Worm (Caenorhabditis elegans) whole organism, L4 larva: ENCODE data around the gene Y116F11A.6.

Experiments used
- F26F4.8 ChIP-seq: fragments of 200-800 bp; sonication (Bioruptor generic); conservative IDR thresholded peaks from 2 replicates; pipeline ENCODE4 v1.3.6; 2022; ENCODE audit warnings: missing genetic modification characterization, missing compliant biosample characterization
- F44E2.7 ChIP-seq: fragments of 200-800 bp; sonication (Bioruptor generic); IDR thresholded peaks from 2 replicates; pipeline ENCODE4 v2.1.2; 2022; ENCODE audit warnings: missing genetic modification characterization, missing compliant biosample characterization
- T20F7.1 ChIP-seq: fragments of 200-800 bp; sonication (Bioruptor generic); optimal IDR thresholded peaks from 2 replicates; lab custom pipeline; 2018; ENCODE audit warnings: mild to moderate bottlenecking, missing genetic modification characterization, missing compliant biosample characterization
- ZK337.2 ChIP-seq: fragments of 200-800 bp; sonication (Bioruptor generic); IDR thresholded peaks from 2 replicates; pipeline ENCODE4 v1.3.6; 2022; ENCODE audit warnings: missing genetic modification reagents, missing genetic modification characterization, missing compliant biosample characterization
- ZK546.5 ChIP-seq, 2 experiments: sonication (generic microtip); optimal IDR thresholded peaks; 2 replicates each; lab custom pipeline; 2017; ENCODE audit warnings: missing biosample characterization in 2 of 2, missing genetic modification characterization in 2 of 2
- aha-1 ChIP-seq: fragments of 150-350 bp; peaks from one replicate; lab custom pipeline; 2014; ENCODE audit warnings: missing biosample characterization, missing genetic modification characterization
- cey-2 ChIP-seq: sonication (generic microtip); optimal IDR thresholded peaks from 3 replicates; lab custom pipeline; 2017; ENCODE audit warnings: missing genetic modification characterization, mild to moderate bottlenecking, missing compliant biosample characterization, antibody characterized with exemption, borderline replicate concordance; ENCODE audit not compliant: insufficient read depth
- dmd-6 ChIP-seq: fragments of 200-800 bp; sonication (Bioruptor generic); IDR thresholded peaks from 2 replicates; pipeline ENCODE4 v1.3.6; 2022; ENCODE audit warnings: missing genetic modification reagents, missing genetic modification characterization, missing compliant biosample characterization
- duxl-1 ChIP-seq: sonication (generic microtip); optimal IDR thresholded peaks from 2 replicates; lab custom pipeline; 2016; ENCODE audit warnings: mild to moderate bottlenecking, missing genetic modification characterization, moderate library complexity, missing compliant biosample characterization; ENCODE audit not compliant: poor library complexity
- dve-1 ChIP-seq: sonication (generic microtip); optimal IDR thresholded peaks from 2 replicates; lab custom pipeline; 2017; ENCODE audit warnings: antibody characterized with exemption, mild to moderate bottlenecking, missing genetic modification characterization, missing compliant biosample characterization; ENCODE audit not compliant: insufficient read depth
- hif-1 ChIP-seq, 2 experiments: sonication (generic microtip); optimal IDR thresholded peaks; 2 replicates each; lab custom pipeline; 2016 to 2017; ENCODE audit warnings: missing compliant biosample characterization in 2 of 2, missing genetic modification characterization in 2 of 2, missing genetic modification reagents in 2 of 2, missing genotype in 2 of 2, mild to moderate bottlenecking in 1 of 2
- hlh-11 ChIP-seq: fragments of 200-800 bp; sonication (Bioruptor generic); optimal IDR thresholded peaks from 2 replicates; lab custom pipeline; 2018; ENCODE audit warnings: mild to moderate bottlenecking, missing genetic modification characterization, missing compliant biosample characterization
- hmg-1.1 ChIP-seq: fragments of 200-800 bp; sonication (Bioruptor generic); IDR thresholded peaks from 2 replicates; pipeline ENCODE4 v1.3.6; 2022; ENCODE audit warnings: missing genetic modification reagents, missing genetic modification characterization, missing compliant biosample characterization
- jun-1 ChIP-seq: fragments of 150-350 bp; optimal IDR thresholded peaks from 2 replicates; lab custom pipeline; 2014; ENCODE audit warnings: missing biosample characterization, missing genetic modification reagents, missing genetic modification characterization
- lin-1 ChIP-seq: fragments of 200-800 bp; sonication (Bioruptor generic); IDR thresholded peaks from 2 replicates; pipeline ENCODE4 v1.3.6; 2022; ENCODE audit warnings: missing genetic modification reagents, missing genetic modification characterization, missing compliant biosample characterization
- lin-15B ChIP-seq: fragments of 150-350 bp; sonication (generic microtip); optimal IDR thresholded peaks from 3 replicates; lab custom pipeline; 2014; ENCODE audit warnings: missing biosample characterization, missing genetic modification characterization
- lin-29 ChIP-seq: fragments of 200-800 bp; sonication (Bioruptor generic); IDR thresholded peaks from 2 replicates; pipeline ENCODE4 v1.3.6; 2022; ENCODE audit warnings: missing genetic modification reagents, missing genetic modification characterization, missing compliant biosample characterization
- lir-3 ChIP-seq: sonication (generic microtip); optimal IDR thresholded peaks from 2 replicates; lab custom pipeline; 2016; ENCODE audit warnings: mild to moderate bottlenecking, missing genetic modification characterization, missing compliant biosample characterization
- lsy-2 ChIP-seq, 2 experiments: fragments of 150-350 bp in 1 of 2; sonication (generic microtip) in 1 of 2; optimal IDR thresholded peaks; 2 replicates each; lab custom pipeline; 2014 to 2017; ENCODE audit warnings: missing biosample characterization in 2 of 2, missing genetic modification characterization in 2 of 2
- madf-5 ChIP-seq, 2 experiments: fragments of 200-800 bp; sonication (Bioruptor generic); IDR thresholded peaks; 2 replicates each; pipeline ENCODE4 v1.3.6; 2022; ENCODE audit warnings: missing compliant biosample characterization in 2 of 2, missing genetic modification characterization in 2 of 2
- madf-9 ChIP-seq: fragments of 200-800 bp; sonication (Bioruptor generic); conservative IDR thresholded peaks from 2 replicates; pipeline ENCODE4 v1.3.6; 2022; ENCODE audit warnings: missing genetic modification reagents, missing genetic modification characterization, missing compliant biosample characterization
- nhr-111 ChIP-seq: fragments of 200-800 bp; sonication (Bioruptor generic); optimal IDR thresholded peaks from 2 replicates; lab custom pipeline; 2018; ENCODE audit warnings: mild to moderate bottlenecking, missing genetic modification characterization, missing compliant biosample characterization
- nhr-237 ChIP-seq: sonication (generic microtip); optimal IDR thresholded peaks from 2 replicates; lab custom pipeline; 2017; ENCODE audit warnings: missing biosample characterization, missing genetic modification characterization
- nhr-41 ChIP-seq: fragments of 200-800 bp; sonication (Bioruptor generic); IDR thresholded peaks from 2 replicates; pipeline ENCODE4 v1.3.6; 2022; ENCODE audit warnings: missing genetic modification reagents, missing genetic modification characterization, missing compliant biosample characterization
- nhr-42 ChIP-seq: fragments of 200-800 bp; sonication (Bioruptor generic); IDR thresholded peaks from 2 replicates; pipeline ENCODE4 v1.3.6; 2022; ENCODE audit warnings: missing genetic modification characterization, missing compliant biosample characterization
- nhr-77 ChIP-seq: fragments of 150-350 bp; optimal IDR thresholded peaks from 2 replicates; lab custom pipeline; 2014; ENCODE audit warnings: missing biosample characterization, missing genetic modification characterization
- rbr-2 ChIP-seq: sonication (generic microtip); optimal IDR thresholded peaks from 2 replicates; lab custom pipeline; 2016; ENCODE audit warnings: missing genotype, missing genetic modification characterization, missing compliant biosample characterization
- sdz-12 ChIP-seq: fragments of 200-800 bp; sonication (Bioruptor generic); optimal IDR thresholded peaks from 2 replicates; lab custom pipeline; 2018; ENCODE audit warnings: mild to moderate bottlenecking, missing genetic modification characterization, missing compliant biosample characterization
- set-16 ChIP-seq: fragments of 200-800 bp; sonication (Bioruptor generic); IDR thresholded peaks from 2 replicates; pipeline ENCODE4 v1.3.6; 2022; ENCODE audit warnings: missing genetic modification reagents, missing genetic modification characterization, missing compliant biosample characterization
- skn-1 ChIP-seq: fragments of 150-350 bp; optimal IDR thresholded peaks from 2 replicates; lab custom pipeline; 2014; ENCODE audit warnings: missing biosample characterization, missing genetic modification characterization
- unc-39 ChIP-seq: sonication (generic microtip); optimal IDR thresholded peaks from 2 replicates; lab custom pipeline; 2017; ENCODE audit warnings: missing biosample characterization, missing genetic modification characterization
- zag-1 ChIP-seq: fragments of 150-350 bp; optimal IDR thresholded peaks from 2 replicates; lab custom pipeline; 2014; ENCODE audit warnings: missing biosample characterization, missing genetic modification characterization
- zfp-2 ChIP-seq: sonication (generic microtip); optimal IDR thresholded peaks from 2 replicates; lab custom pipeline; 2016; ENCODE audit warnings: mild to moderate bottlenecking, missing genetic modification characterization, missing compliant biosample characterization
- zfp-3 ChIP-seq: fragments of 200-800 bp; sonication (Bioruptor generic); conservative IDR thresholded peaks from 2 replicates; pipeline ENCODE4 v1.3.6; 2022; ENCODE audit warnings: missing genetic modification reagents, missing genetic modification characterization, missing compliant biosample characterization
- zip-11 ChIP-seq: fragments of 200-800 bp; sonication (Bioruptor generic); IDR thresholded peaks from 2 replicates; pipeline ENCODE4 v1.3.6; 2022; ENCODE audit warnings: missing genetic modification characterization, missing compliant biosample characterization
- zip-2 ChIP-seq: fragments of 150-350 bp; optimal IDR thresholded peaks from 2 replicates; lab custom pipeline; 2014; ENCODE audit warnings: missing biosample characterization, missing genetic modification characterization
- ztf-11 ChIP-seq: fragments of 150-350 bp; optimal IDR thresholded peaks from 2 replicates; lab custom pipeline; 2014; ENCODE audit warnings: missing biosample characterization, missing genetic modification characterization

The Y116F11A.6 gene

ce11 chrV:19755260-19755659 is 35.9 kb downstream of the Y116F11A.6 start, which contains the start of gene clec-50 (continued):
- TF ChIP-seq aha-1 (tag; lab: Kevin White, UChicago) (no peak), hif-1 (tag; optimal IDR thresholded peaks at IDR 0.05; lab: Kevin White, UChicago) (no peak), zag-1 (tag; lab: Kevin White, UChicago) (no peak), nhr-42 (GFP tag; lab: Robert Waterston, UW) (no peak), skn-1 (no peak), zip-2 (tag; lab: Kevin White, UChicago) (no peak), lir-3 (tag; lab: Kevin White, UChicago) (no peak), dve-1 (tag; lab: Kevin White, UChicago) (peak; percentile 35), lin-29 (GFP tag; lab: Robert Waterston, UW) (no peak), rbr-2 (tag; lab: Kevin White, UChicago) (no peak), duxl-1 (tag; lab: Kevin White, UChicago) (no peak), F44E2.7 (GFP tag; lab: Robert Waterston, UW) (no peak), lin-1 (GFP tag; lab: Robert Waterston, UW) (0 out of 2 replicates have a peak, but pooled peaks have one; percentile 14), cey-2 (tag; lab: Kevin White, UChicago) (no peak), zfp-2 (no peak), lin-15B (tag; lab: Kevin White, UChicago) (no peak), madf-9 (no peak), jun-1 (tag; lab: Kevin White, UChicago) (no peak), sdz-12 (no peak), hlh-11 (tag; lab: Kevin White, UChicago) (peak; percentile 68), madf-5 (GFP tag; IDR thresholded peaks at IDR 0.05; lab: Robert Waterston, UW) (no peak), nhr-237 (tag; lab: Kevin White, UChicago) (no peak), T20F7.1 (GFP tag; lab: Kevin White, UChicago) (no peak), dmd-6 (GFP tag; lab: Robert Waterston, UW) (peak; percentile 95), F26F4.8 (GFP tag; lab: Robert Waterston, UW) (no peak), zfp-3 (GFP tag; lab: Robert Waterston, UW) (no peak), nhr-41 (no peak), zip-11 (GFP tag; lab: Robert Waterston, UW) (no peak), nhr-111 (GFP tag; lab: Kevin White, UChicago) (no peak)

ce11 chrV:19756253-19756652 is 36.9 kb downstream of the Y116F11A.6 start, which contains the start of gene W04E12.9:
Gene W04E12.9, plus strand, starts transcription at chrV:19756553.
- TF ChIP-seq nhr-42 (GFP tag; lab: Robert Waterston, UW) (no peak), duxl-1 (tag; lab: Kevin White, UChicago) (no peak), dve-1 (tag; lab: Kevin White, UChicago) (no peak), hmg-1.1 (GFP tag; lab: Robert Waterston, UW) (no peak)

- no peak for TF ChIP-seq lsy-2 (tag; optimal IDR thresholded peaks at IDR 0.05; lab: Kevin White, UChicago)
- TF ChIP-seq hlh-11 (tag; lab: Kevin White, UChicago), result no peak
- no peak for TF ChIP-seq ZK546.5 (tag; optimal IDR thresholded peaks at IDR 0.05; lab: Kevin White, UChicago)
- peak; percentile 77 for TF ChIP-seq aha-1 (tag; lab: Kevin White, UChicago)
- no peak for TF ChIP-seq nhr-77 (tag; lab: Kevin White, UChicago)
- no peak for TF ChIP-seq unc-39 (tag; lab: Kevin White, UChicago)
- no peak for TF ChIP-seq ZK337.2
- TF ChIP-seq set-16 (GFP tag; lab: Robert Waterston, UW), result peak; percentile 77
- no peak for TF ChIP-seq ztf-11 (tag; lab: Kevin White, UChicago)
Observed at ce11 chrV:19759282-19759681, 39.9 kb downstream of the Y116F11A.6 start.
